Fruit fly (Drosophila melanogaster): ENCODE results near the gene cm.

Gene cm

dm6 chrX:6969364-6970137, 41.4 kb downstream of the cm start, which contains the start of gene CG4586 (continued):
- TF ChIP-seq CG34224 (GFP tag; IDR thresholded peaks at IDR 0.05; ENCODE audit: partially characterized antibody) (no peak), CG2202 (tag; optimal IDR thresholded peaks at IDR 0.05) (peak; percentile 83), CHES-1-like (GFP tag; optimal IDR thresholded peaks at IDR 0.05) (peak; percentile 97), Antp (GFP tag; optimal IDR thresholded peaks at IDR 0.05) (peak; percentile 94), wek (GFP tag; optimal IDR thresholded peaks at IDR 0.05) (peak; percentile 94), CG15514 (GFP tag; optimal IDR thresholded peaks at IDR 0.05) (peak; percentile 95), CG8765 (GFP tag; IDR thresholded peaks at IDR 0.05) (peak; percentile 75), sim (GFP tag; IDR thresholded peaks at IDR 0.05) (peak; percentile 92), Optix (GFP tag; IDR thresholded peaks at IDR 0.05) (peak; percentile 93), chn (GFP tag; optimal IDR thresholded peaks at IDR 0.05) (peak; percentile 91), CG7372 (GFP tag; IDR thresholded peaks at IDR 0.05) (peak; percentile 89), pan (optimal IDR thresholded peaks at IDR 0.05) (no peak), pan (GFP tag; optimal IDR thresholded peaks at IDR 0.05 in 1 of 2, IDR thresholded peaks at IDR 0.05 in 1 of 2) (peak in 1 of 2 experiments; percentile 97), slou (GFP tag; optimal IDR thresholded peaks at IDR 0.05) (peak; percentile 75), grn (GFP tag; optimal IDR thresholded peaks at IDR 0.05) (peak; percentile 72), HLH3B (GFP tag; IDR thresholded peaks at IDR 0.05) (peak; percentile 92), CG10267 (tag; optimal IDR thresholded peaks at IDR 0.05) (peak; percentile 86), Drgx (GFP tag; IDR thresholded peaks at IDR 0.05) (peak; percentile 99), Nf-YA (GFP tag; IDR thresholded peaks at IDR 0.05) (peak; percentile 92), CG11398 (GFP tag; optimal IDR thresholded peaks at IDR 0.05) (peak; percentile 95), CG9817 (tag; optimal IDR thresholded peaks at IDR 0.05) (peak; percentile 90), HLH54F (GFP tag; optimal IDR thresholded peaks at IDR 0.05) (peak; percentile 96), CG1024 (GFP tag; IDR thresholded peaks at IDR 0.05) (peak; percentile 86), CG8281 (tag; optimal IDR thresholded peaks at IDR 0.05) (peak; percentile 79), dpn (GFP tag; optimal IDR thresholded peaks at IDR 0.05) (peak; percentile 94 to 97), CG7786 (GFP tag; optimal IDR thresholded peaks at IDR 0.05) (peak; percentile 95), cas (GFP tag; IDR thresholded peaks at IDR 0.05) (peak; percentile 89), Hmr (GFP tag; optimal IDR thresholded peaks at IDR 0.05) (peak; percentile 98), CG3838 (GFP tag; optimal IDR thresholded peaks at IDR 0.05) (peak; percentile 78), ATbp (GFP tag; optimal IDR thresholded peaks at IDR 0.05) (peak; percentile 96), CG3726 (GFP tag; IDR thresholded peaks at IDR 0.05) (peak; percentile 86), toy (GFP tag; IDR thresholded peaks at IDR 0.05) (peak; percentile 81), Xrp1 (GFP tag; IDR thresholded peaks at IDR 0.05) (peak; percentile 95), CG7556 (GFP tag; optimal IDR thresholded peaks at IDR 0.05) (peak; percentile 93), CG9932 (GFP tag; IDR thresholded peaks at IDR 0.05) (peak; percentile 88), dmrt11E (tag; optimal IDR thresholded peaks at IDR 0.05) (peak; percentile 71), CG8359 (GFP tag; optimal IDR thresholded peaks at IDR 0.05; ENCODE audit: borderline replicate concordance) (peak; percentile 72), CG34422 (GFP tag; IDR thresholded peaks at IDR 0.05) (peak; percentile 95), CG9215 (GFP tag; IDR thresholded peaks at IDR 0.05) (peak; percentile 69), Dip2 (GFP tag; IDR thresholded peaks at IDR 0.05) (no peak), fru (optimal IDR thresholded peaks at IDR 0.05) (no peak), CG7357 (GFP tag; IDR thresholded peaks at IDR 0.05) (peak; percentile 81), CG17912 (GFP tag; optimal IDR thresholded peaks at IDR 0.05) (peak; percentile 80), CG17361 (GFP tag; IDR thresholded peaks at IDR 0.05) (peak; percentile 86), sd (tag; optimal IDR thresholded peaks at IDR 0.05) (peak; percentile 85), CG3281 (GFP tag; optimal IDR thresholded peaks at IDR 0.05) (peak; percentile 98), CG8290 (GFP tag; optimal IDR thresholded peaks at IDR 0.05) (peak; percentile 80), CG8290 (tag; optimal IDR thresholded peaks at IDR 0.05) (peak; percentile 62 to 99), crp (GFP tag; optimal IDR thresholded peaks at IDR 0.05) (peak in 1 of 2 experiments; percentile 38), CG10366 (GFP tag; IDR thresholded peaks at IDR 0.05) (peak; percentile 92), CG11247 (GFP tag; IDR thresholded peaks at IDR 0.05) (peak; percentile 90)
